Worm (Caenorhabditis elegans): Measurements from ENCODE around the gene T16G12.7.

DNA sequence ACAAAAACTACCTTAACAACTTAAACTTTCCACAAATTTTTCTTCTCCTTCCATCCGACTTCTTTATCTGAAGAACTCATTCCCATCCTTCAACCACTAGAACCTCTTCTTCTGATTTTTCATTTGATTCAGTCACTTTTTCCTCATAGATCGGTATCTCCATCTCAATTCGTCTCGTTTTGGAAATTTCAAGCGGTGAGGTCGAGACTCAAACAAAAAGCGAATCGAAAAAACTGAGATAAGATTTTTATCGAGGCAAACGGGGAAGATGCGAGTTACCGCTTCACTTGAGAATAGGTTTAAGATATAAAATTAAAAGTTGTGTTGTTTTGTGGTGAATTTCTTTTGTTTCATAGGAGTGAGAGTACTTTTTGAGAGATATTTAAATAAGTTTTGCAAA is 48.6 kb downstream of the T16G12.7 start:
- TF ChIP-seq sea-2 (GFP tag; optimal IDR thresholded peaks at IDR 0.05), result no peak
- TF ChIP-seq skn-1 (tag; optimal IDR thresholded peaks at IDR 0.05), result no peak
- no peak for TF ChIP-seq nhr-76 (tag; optimal IDR thresholded peaks at IDR 0.05)
- no peak for TF ChIP-seq nhr-12 (tag; optimal IDR thresholded peaks at IDR 0.05)
- TF ChIP-seq ceh-16 (tag; optimal IDR thresholded peaks at IDR 0.05), result no peak
- TF ChIP-seq nhr-237 (tag; optimal IDR thresholded peaks at IDR 0.05), result no peak
- TF ChIP-seq ZK546.5 (tag; optimal IDR thresholded peaks at IDR 0.05), result no peak
- TF ChIP-seq egl-27 (tag; optimal IDR thresholded peaks at IDR 0.05), result no peak
- TF ChIP-seq unc-39 (tag; optimal IDR thresholded peaks at IDR 0.05), result no peak
- TF ChIP-seq nhr-28 (tag; optimal IDR thresholded peaks at IDR 0.05), result no peak
- TF ChIP-seq fkh-2 (tag; optimal IDR thresholded peaks at IDR 0.05), result no peak
- no peak for TF ChIP-seq R02D3.7 (tag; optimal IDR thresholded peaks at IDR 0.05)
- TF ChIP-seq pha-4 (tag; optimal IDR thresholded peaks at IDR 0.05), result no peak
- no peak for TF ChIP-seq elt-3 (tag; optimal IDR thresholded peaks at IDR 0.05)
